Fruit fly (Drosophila melanogaster) whole organism, prepupa: Measurements from ENCODE around the gene Vps26.

ENCODE experiments used
- CG6163 ChIP-seq: fragments of 200-800 bp; sonication (Bioruptor generic); IDR thresholded peaks from 3 replicates; pipeline ENCODE4 v1.3.6; 2022; ENCODE audit warnings: missing biosample characterization, missing genetic modification characterization
- CG6854 ChIP-seq: fragments of 200-800 bp; sonication (Bioruptor generic); optimal IDR thresholded peaks from 2 replicates; lab custom pipeline; 2017; ENCODE audit warnings: missing biosample characterization, mild to moderate bottlenecking, missing genetic modification characterization
- CG7368 ChIP-seq: fragments of 200-800 bp; sonication (Bioruptor generic); optimal IDR thresholded peaks from 3 replicates; lab custom pipeline; 2016; ENCODE audit warnings: missing biosample characterization, missing genetic modification characterization
- CG9139 ChIP-seq: fragments of 200-800 bp; sonication (Bioruptor generic); optimal IDR thresholded peaks from 3 replicates; lab custom pipeline; 2017; ENCODE audit warnings: missing biosample characterization, mild to moderate bottlenecking, missing genetic modification characterization
- Eip93F ChIP-seq: fragments of 200-800 bp; sonication (Bioruptor generic); optimal IDR thresholded peaks from 2 replicates; lab custom pipeline; 2016; ENCODE audit warnings: missing biosample characterization, mild to moderate bottlenecking, missing genetic modification characterization
- OdsH ChIP-seq: fragments of 200-800 bp; sonication (Bioruptor generic); optimal IDR thresholded peaks from 3 replicates; lab custom pipeline; 2016; ENCODE audit warnings: missing biosample characterization, missing genetic modification characterization
- acj6 ChIP-seq: fragments of 200-800 bp; sonication (Bioruptor generic); optimal IDR thresholded peaks from 3 replicates; lab custom pipeline; 2016; ENCODE audit warnings: missing biosample characterization, missing genetic modification characterization
- dsx ChIP-seq: fragments of 200-800 bp; optimal IDR thresholded peaks from 3 replicates; lab custom pipeline; 2019; ENCODE audit warnings: missing biosample characterization, mild to moderate bottlenecking, missing genetic modification characterization, moderate library complexity; ENCODE audit not compliant: poor library complexity, severe bottlenecking
- fd59A ChIP-seq: fragments of 200-800 bp; sonication (Bioruptor generic); optimal IDR thresholded peaks from 2 replicates; lab custom pipeline; 2017; ENCODE audit warnings: missing biosample characterization, mild to moderate bottlenecking, missing genetic modification characterization, missing genetic modification reagents

DNA sequence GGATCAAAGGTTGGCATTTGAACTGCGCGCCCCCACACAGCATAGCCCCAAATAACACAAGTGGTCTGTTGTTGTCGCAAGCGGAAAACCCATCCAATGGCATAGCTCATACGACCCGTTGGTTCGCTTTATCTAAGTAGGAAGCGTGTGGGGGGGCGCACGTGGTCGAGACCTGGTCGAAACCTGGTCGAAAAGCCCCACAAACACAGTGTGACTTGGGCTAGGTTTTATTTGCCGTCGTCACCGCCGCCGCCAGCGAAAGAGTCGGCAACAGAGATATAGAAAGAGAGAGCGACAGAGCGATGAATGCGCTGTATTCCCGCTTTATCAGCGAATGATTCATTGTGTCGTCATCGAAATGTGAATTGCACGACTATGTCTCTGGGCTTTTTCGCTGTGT, 30.8 kb upstream of the Vps26 start:
- TF ChIP-seq OdsH (GFP tag; lab: Kevin White, UChicago): no peak
- no peak for TF ChIP-seq Eip93F (GFP tag; lab: Kevin White, UChicago)
- TF ChIP-seq CG7368 (GFP tag; lab: Kevin White, UChicago): no peak
- no peak for TF ChIP-seq fd59A (GFP tag; lab: Kevin White, UChicago)
- no peak for TF ChIP-seq CG9139 (GFP tag; lab: Kevin White, UChicago)
- TF ChIP-seq CG6163 (GFP tag; lab: Robert Waterston, UW): no peak
- TF ChIP-seq acj6 (GFP tag; lab: Kevin White, UChicago): no peak
- TF ChIP-seq CG6854: no peak
- no peak for TF ChIP-seq dsx (GFP tag; lab: Kevin White, UChicago)
